Worm (Caenorhabditis elegans): ENCODE results near the gene W10D9.3.

DNA sequence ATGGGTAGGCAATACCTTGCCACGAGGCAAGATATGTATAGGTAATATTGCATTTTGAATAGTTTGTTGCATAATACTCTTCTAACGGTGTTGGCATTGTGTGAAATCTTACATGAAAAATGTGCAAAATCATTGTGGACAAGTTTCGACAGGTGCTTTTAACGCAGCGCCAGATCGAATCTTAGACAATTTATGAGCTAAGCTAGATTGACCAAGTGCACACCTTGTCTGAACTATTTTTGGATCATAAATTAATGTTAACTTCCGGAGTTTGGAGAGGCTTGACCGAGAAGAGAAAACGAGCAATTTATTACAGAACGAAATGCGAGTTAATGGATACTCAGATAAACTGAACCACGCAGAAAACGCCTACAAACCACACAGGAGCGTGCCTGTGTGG lies 48.5 kb upstream of the W10D9.3 start, which contains the start of gene srh-105:
- TF ChIP-seq madf-2 (tag; optimal IDR thresholded peaks at IDR 0.05) = no peak
- no peak for TF ChIP-seq nhr-232 (tag; optimal IDR thresholded peaks at IDR 0.05)
- no peak for TF ChIP-seq nhr-11 (tag; optimal IDR thresholded peaks at IDR 0.05)
- TF ChIP-seq elt-2 (tag; optimal IDR thresholded peaks at IDR 0.05) = no peak
- no peak for TF ChIP-seq ceh-22 (tag; optimal IDR thresholded peaks at IDR 0.05)
- TF ChIP-seq eyg-1 (tag; optimal IDR thresholded peaks at IDR 0.05) = no peak
- no peak for TF ChIP-seq T23F11.4 (GFP tag; optimal IDR thresholded peaks at IDR 0.05)
